Worm (Caenorhabditis elegans) whole organism, early embryonic: Measurements from ENCODE around the gene C44C10.5.

Experiments
- B0310.2 ChIP-seq: sonication (generic microtip); optimal IDR thresholded peaks from 2 replicates; lab custom pipeline; 2016; ENCODE audit warnings: mild to moderate bottlenecking, missing genetic modification characterization, missing compliant biosample characterization
- F13C5.2 ChIP-seq: sonication (generic microtip); optimal IDR thresholded peaks from 2 replicates; lab custom pipeline; 2017; ENCODE audit warnings: mild to moderate bottlenecking, missing genetic modification characterization, inconsistent platforms, missing compliant biosample characterization
- ama-1 ChIP-seq: fragments of 150-350 bp; optimal IDR thresholded peaks from 2 replicates; lab custom pipeline; 2014
- ceh-36 ChIP-seq: sonication (generic microtip); optimal IDR thresholded peaks from 2 replicates; lab custom pipeline; 2016; ENCODE audit warnings: missing genetic modification characterization, inconsistent platforms, missing compliant biosample characterization
- ets-7 ChIP-seq: sonication (generic microtip); optimal IDR thresholded peaks from 2 replicates; lab custom pipeline; 2016; ENCODE audit warnings: missing genotype, missing genetic modification characterization, missing compliant biosample characterization
- hmbx-1 ChIP-seq: sonication (generic microtip); optimal IDR thresholded peaks from 2 replicates; lab custom pipeline; 2016; ENCODE audit warnings: mild to moderate bottlenecking, missing genetic modification characterization, missing compliant biosample characterization
- hmg-4 ChIP-seq: fragments of 200-800 bp; sonication (Bioruptor generic); optimal IDR thresholded peaks from 2 replicates; lab custom pipeline; 2018; ENCODE audit warnings: mild to moderate bottlenecking, missing genetic modification characterization, missing compliant biosample characterization
- hnd-1 ChIP-seq: sonication (generic microtip); optimal IDR thresholded peaks from 2 replicates; lab custom pipeline; 2016; ENCODE audit warnings: missing genetic modification characterization, missing compliant biosample characterization
- scrt-1 ChIP-seq: fragments of 200-800 bp; sonication (Bioruptor generic); IDR thresholded peaks from 2 replicates; pipeline ENCODE4 v1.3.6; 2022; ENCODE audit warnings: missing genetic modification characterization, missing compliant biosample characterization
- sea-1 ChIP-seq: fragments of 200-800 bp; sonication (Bioruptor generic); conservative IDR thresholded peaks from 2 replicates; pipeline ENCODE4 v1.3.6; 2022; ENCODE audit warnings: missing genetic modification characterization, missing compliant biosample characterization
- tbx-37 ChIP-seq: fragments of 200-800 bp; sonication (Bioruptor generic); conservative IDR thresholded peaks from 2 replicates; pipeline ENCODE4 v1.3.6; 2022; ENCODE audit warnings: missing genetic modification reagents, missing genetic modification characterization, missing compliant biosample characterization
- tra-4 ChIP-seq: sonication (generic microtip); optimal IDR thresholded peaks from 2 replicates; lab custom pipeline; 2017; ENCODE audit warnings: missing genetic modification characterization, missing compliant biosample characterization

DNA sequence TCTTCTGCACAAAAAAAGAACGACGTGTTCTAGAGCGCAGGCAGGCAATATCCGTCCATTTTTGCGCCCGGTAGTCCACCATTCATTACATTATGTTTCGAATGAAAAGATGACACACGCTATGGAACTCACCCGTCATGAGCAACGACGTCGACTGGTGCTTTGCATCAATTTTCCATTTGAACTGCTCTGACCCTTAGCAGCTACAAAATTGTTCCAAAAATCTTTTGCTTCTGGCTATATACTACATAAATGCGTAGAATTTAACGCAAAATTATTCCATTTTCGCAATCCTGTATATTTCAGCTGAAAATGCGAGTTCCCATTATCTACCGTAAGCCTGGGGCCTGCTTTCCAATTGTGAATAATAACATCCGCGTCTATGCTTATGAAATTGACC is 32.0 kb upstream of the C44C10.5 start, which contains the start of gene T04F8.3:
- TF ChIP-seq tra-4 (tag; lab: Kevin White, UChicago) (no peak), ama-1 (no peak), ceh-36 (tag; lab: Kevin White, UChicago) (no peak), ets-7 (tag; lab: Kevin White, UChicago) (no peak), tbx-37 (GFP tag; lab: Robert Waterston, UW) (no peak), hmg-4 (no peak), B0310.2 (tag; lab: Kevin White, UChicago) (no peak), hmbx-1 (no peak), F13C5.2 (tag; lab: Kevin White, UChicago) (no peak), hnd-1 (tag; lab: Kevin White, UChicago) (no peak), sea-1 (no peak), scrt-1 (GFP tag; lab: Robert Waterston, UW) (no peak)
